Fruit fly (Drosophila melanogaster) whole organism, prepupa: Measurements from ENCODE around the gene CG14275.

Experiments used
- Blimp-1 ChIP-seq: fragments of 200-800 bp; sonication (Bioruptor generic); optimal IDR thresholded peaks from 3 replicates; lab custom pipeline; 2017; ENCODE audit warnings: missing biosample characterization, missing genetic modification characterization, mild to moderate bottlenecking, moderate library complexity, missing genetic modification reagents
- CG15336 ChIP-seq: fragments of 200-800 bp; sonication (Bioruptor generic); IDR thresholded peaks from 2 replicates; pipeline ENCODE4 v1.3.6; 2022; ENCODE audit warnings: missing biosample characterization, missing genetic modification characterization
- CG31627 ChIP-seq: fragments of 200-800 bp; sonication (Bioruptor generic); optimal IDR thresholded peaks from 3 replicates; lab custom pipeline; 2016; ENCODE audit warnings: missing biosample characterization, missing genetic modification characterization
- CG3919 ChIP-seq: fragments of 200-800 bp; sonication (Bioruptor generic); optimal IDR thresholded peaks from 3 replicates; lab custom pipeline; 2016; ENCODE audit warnings: missing biosample characterization, missing genetic modification characterization
- Hr4 ChIP-seq: fragments of 200-800 bp; sonication (Bioruptor generic); optimal IDR thresholded peaks from 3 replicates; lab custom pipeline; 2016; ENCODE audit warnings: missing biosample characterization, missing genetic modification characterization
- Lpt ChIP-seq: fragments of 200-800 bp; sonication (Bioruptor generic); optimal IDR thresholded peaks from 3 replicates; lab custom pipeline; 2016; ENCODE audit warnings: missing biosample characterization, missing genetic modification characterization
- Smox ChIP-seq: fragments of 200-800 bp; sonication (Bioruptor generic); optimal IDR thresholded peaks from 3 replicates; lab custom pipeline; 2016; ENCODE audit warnings: missing biosample characterization, missing genetic modification characterization
- dsx ChIP-seq: fragments of 200-800 bp; optimal IDR thresholded peaks from 3 replicates; lab custom pipeline; 2019; ENCODE audit warnings: missing biosample characterization, mild to moderate bottlenecking, missing genetic modification characterization, moderate library complexity; ENCODE audit not compliant: poor library complexity, severe bottlenecking
- lz ChIP-seq: fragments of 200-800 bp; sonication (Bioruptor generic); optimal IDR thresholded peaks from 3 replicates; lab custom pipeline; 2016; ENCODE audit warnings: missing biosample characterization, missing genetic modification characterization
- net ChIP-seq: fragments of 200-800 bp; sonication (Bioruptor generic); optimal IDR thresholded peaks from 3 replicates; lab custom pipeline; 2016; ENCODE audit warnings: missing biosample characterization, missing genetic modification characterization
- spab ChIP-seq: fragments of 200-800 bp; sonication (Bioruptor generic); optimal IDR thresholded peaks from 2 replicates; lab custom pipeline; 2017; ENCODE audit warnings: missing biosample characterization, mild to moderate bottlenecking, missing genetic modification characterization, missing genetic modification reagents
- vri ChIP-seq: fragments of 200-800 bp; sonication (Bioruptor generic); optimal IDR thresholded peaks from 3 replicates; lab custom pipeline; 2016; ENCODE audit warnings: missing biosample characterization, mild to moderate bottlenecking, missing genetic modification characterization

- TF ChIP-seq spab (no peak), CG3919 (GFP tag; lab: Kevin White, UChicago) (no peak), vri (GFP tag; lab: Kevin White, UChicago) (peak; percentile 27), Smox (GFP tag; lab: Kevin White, UChicago) (peak; percentile 58), Hr4 (GFP tag; lab: Kevin White, UChicago) (peak; percentile 44), CG15336 (GFP tag; lab: Robert Waterston, UW) (no peak), Lpt (GFP tag; lab: Kevin White, UChicago) (no peak), Blimp-1 (GFP tag; lab: Kevin White, UChicago) (no peak), net (GFP tag; lab: Kevin White, UChicago) (no peak), CG31627 (GFP tag; lab: Kevin White, UChicago) (peak; percentile 42), lz (GFP tag; lab: Kevin White, UChicago) (peak; percentile 55), dsx (GFP tag; lab: Kevin White, UChicago) (no peak)
These were observed 38.7 kb downstream of the CG14275 start, which contains the start of gene Pp2A-29B for dm6 chr2L:8365701-8366643.
